ENCODE assay signal across 5 fruit fly cellular contexts in the genomic region with DNA sequence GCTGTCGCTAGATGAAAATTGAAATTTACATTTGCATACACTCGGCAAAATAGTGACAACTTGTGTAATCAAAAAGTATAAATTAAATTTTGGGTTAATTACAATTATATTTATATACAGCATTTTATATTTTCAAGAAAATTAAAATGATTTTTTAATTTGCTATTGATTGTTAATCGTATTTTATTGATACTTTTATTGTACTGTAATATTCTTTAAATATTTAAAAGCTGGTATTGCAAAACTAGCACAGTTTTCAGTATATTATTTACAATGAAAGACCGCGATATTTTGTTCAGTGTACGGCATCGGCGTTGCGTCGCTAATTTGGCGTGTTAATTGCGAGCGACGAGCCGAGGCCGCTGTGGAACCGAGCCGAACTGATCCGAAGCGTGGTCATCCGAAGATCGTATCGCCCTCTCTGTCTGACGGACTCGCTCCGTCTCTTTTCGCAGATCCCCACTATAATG.
TF ChIP-seq lines count a peak whose summit lies in the region.

No protein-coding gene starts in this region.

- TF ChIP-seq CTCF in whole organism, embryonic (GFP tag; optimal IDR thresholded peaks at IDR 0.05; lab: Kevin White, UChicago): peak; percentile 55

TF ChIP-seq in whole organism, adult, 20 proteins besides CTCF, POLR2A, EP300 and RAD21 (continues in another document):
- TF ChIP-seq CG33017 (tag; optimal IDR thresholded peaks at IDR 0.05; lab: Kevin White, UChicago) (peak; percentile 85), bab1 (GFP tag; optimal IDR thresholded peaks at IDR 0.05; lab: Kevin White, UChicago) (peak; percentile 80), CG12768 (GFP tag; optimal IDR thresholded peaks at IDR 0.05; lab: Kevin White, UChicago) (peak; percentile 28), ovo (GFP tag; optimal IDR thresholded peaks at IDR 0.05; lab: Kevin White, UChicago) (peak; percentile 8), CG11617 (GFP tag; optimal IDR thresholded peaks at IDR 0.05; lab: Kevin White, UChicago) (peak; percentile 65), CG14711 (tag; optimal IDR thresholded peaks at IDR 0.05; lab: Kevin White, UChicago) (peak; percentile 75), CG5204 (GFP tag; optimal IDR thresholded peaks at IDR 0.05; lab: Kevin White, UChicago) (peak; percentile 3), Mnt (GFP tag; optimal IDR thresholded peaks at IDR 0.05; lab: Kevin White, UChicago) (no peak), pad (GFP tag; optimal IDR thresholded peaks at IDR 0.05; lab: Kevin White, UChicago) (peak; percentile 45), cnc (optimal IDR thresholded peaks at IDR 0.05; lab: Kevin White, UChicago) (no peak), CG1620 (GFP tag; optimal IDR thresholded peaks at IDR 0.05; lab: Kevin White, UChicago) (no peak), toe (GFP tag; optimal IDR thresholded peaks at IDR 0.05; lab: Kevin White, UChicago) (no peak), CG7045 (GFP tag; optimal IDR thresholded peaks at IDR 0.05; lab: Kevin White, UChicago) (peak; percentile 63), cic (GFP tag; optimal IDR thresholded peaks at IDR 0.05; lab: Kevin White, UChicago) (no peak), Hr96 (GFP tag; optimal IDR thresholded peaks at IDR 0.05; lab: Kevin White, UChicago) (no peak), tj (GFP tag; optimal IDR thresholded peaks at IDR 0.05; lab: Kevin White, UChicago) (peak; percentile 54), kay (GFP tag; lab: Kevin White, UChicago; ENCODE audit: borderline replicate concordance) (no peak)

TF ChIP-seq in whole organism, embryonic, 481 proteins besides CTCF, POLR2A, EP300 and RAD21 (continues in another document):
- TF ChIP-seq Neu2 (GFP tag; optimal IDR thresholded peaks at IDR 0.05; lab: Kevin White, UChicago; ENCODE audit: borderline replicate concordance) (no peak), rib (GFP tag; IDR thresholded peaks at IDR 0.05; lab: Robert Waterston, UW) (peak; percentile 92), D19B (GFP tag; optimal IDR thresholded peaks at IDR 0.05; lab: Kevin White, UChicago) (peak; percentile 91), Hr3 (GFP tag; optimal IDR thresholded peaks at IDR 0.05; lab: Kevin White, UChicago) (peak; percentile 96), Opbp (GFP tag; IDR thresholded peaks at IDR 0.05; lab: Robert Waterston, UW; ENCODE audit: partially characterized antibody) (no peak), ac (GFP tag; optimal IDR thresholded peaks at IDR 0.05; lab: Kevin White, UChicago) (peak; percentile 20), CG10959 (GFP tag; IDR thresholded peaks at IDR 0.05; lab: Robert Waterston, UW) (peak; percentile 49; the same call in 1 of the 2 replicates), CG6813 (GFP tag; optimal IDR thresholded peaks at IDR 0.05; lab: Kevin White, UChicago) (peak; percentile 93), Gsc (GFP tag; IDR thresholded peaks at IDR 0.05; lab: Robert Waterston, UW) (peak; percentile 64; the same call in 1 of the 2 replicates), chinmo (GFP tag; IDR thresholded peaks at IDR 0.05; lab: Robert Waterston, UW; ENCODE audit: partially characterized antibody) (no peak), CG4360 (GFP tag; IDR thresholded peaks at IDR 0.05; lab: Robert Waterston, UW) (peak; percentile 56), CG12744 (GFP tag; optimal IDR thresholded peaks at IDR 0.05; lab: Kevin White, UChicago) (peak; percentile 74), corto (GFP tag; optimal IDR thresholded peaks at IDR 0.05; lab: Kevin White, UChicago) (peak; percentile 24), CG18262 (tag; optimal IDR thresholded peaks at IDR 0.05; lab: Kevin White, UChicago) (peak; percentile 97), CoRest (tag; optimal IDR thresholded peaks at IDR 0.05; lab: Kevin White, UChicago) (peak; percentile 99), CG17829 (tag; optimal IDR thresholded peaks at IDR 0.05; lab: Kevin White, UChicago) (peak; percentile 97)

TF ChIP-seq in whole organism, prepupa, 60 proteins besides CTCF, POLR2A, EP300 and RAD21 (continues in another document):
- TF ChIP-seq acj6 (GFP tag; optimal IDR thresholded peaks at IDR 0.05; lab: Kevin White, UChicago): peak; percentile 82
- TF ChIP-seq CG15336 (GFP tag; IDR thresholded peaks at IDR 0.05; lab: Robert Waterston, UW): peak; percentile 96
- TF ChIP-seq CG11762 (GFP tag; optimal IDR thresholded peaks at IDR 0.05; lab: Kevin White, UChicago; ENCODE audit: insufficient read depth): peak; percentile 77
- TF ChIP-seq Ets96B (tag; optimal IDR thresholded peaks at IDR 0.05; lab: Kevin White, UChicago): peak; percentile 85
- peak; percentile 89 for TF ChIP-seq svp (GFP tag; lab: Kevin White, UChicago)
- TF ChIP-seq Blimp-1 (GFP tag; optimal IDR thresholded peaks at IDR 0.05; lab: Kevin White, UChicago): peak; percentile 38
- peak; percentile 91 for TF ChIP-seq net (GFP tag; optimal IDR thresholded peaks at IDR 0.05; lab: Kevin White, UChicago)
- peak; percentile 73 for TF ChIP-seq cyc (GFP tag; optimal IDR thresholded peaks at IDR 0.05; lab: Kevin White, UChicago)
- TF ChIP-seq CG6276 (GFP tag; optimal IDR thresholded peaks at IDR 0.05; lab: Kevin White, UChicago): peak; percentile 93
- peak; percentile 88 for TF ChIP-seq CG34406 (GFP tag; optimal IDR thresholded peaks at IDR 0.05; lab: Kevin White, UChicago)
- TF ChIP-seq CG6808 (GFP tag; optimal IDR thresholded peaks at IDR 0.05; lab: Kevin White, UChicago): peak; percentile 80
- peak; percentile 88 for TF ChIP-seq CG3032 (tag; optimal IDR thresholded peaks at IDR 0.05; lab: Kevin White, UChicago)
- peak; percentile 66 for TF ChIP-seq CG16779 (tag; optimal IDR thresholded peaks at IDR 0.05; lab: Kevin White, UChicago)
- TF ChIP-seq Gug (GFP tag; IDR thresholded peaks at IDR 0.05; lab: Robert Waterston, UW): peak; percentile 91
- TF ChIP-seq pdm3 (GFP tag; optimal IDR thresholded peaks at IDR 0.05; lab: Kevin White, UChicago): peak; percentile 82
- TF ChIP-seq spab (GFP tag; optimal IDR thresholded peaks at IDR 0.05; lab: Kevin White, UChicago): peak; percentile 83
- peak; percentile 83 for TF ChIP-seq dsx (GFP tag; optimal IDR thresholded peaks at IDR 0.05; lab: Kevin White, UChicago; ENCODE audit: poor library complexity, severe bottlenecking)
- TF ChIP-seq CG8632 (GFP tag; optimal IDR thresholded peaks at IDR 0.05; lab: Kevin White, UChicago): peak; percentile 83

TF ChIP-seq in whole organism, pupa, 21 proteins besides CTCF, POLR2A, EP300 and RAD21 (continues in another document):
- TF ChIP-seq gl (tag; optimal IDR thresholded peaks at IDR 0.05; lab: Kevin White, UChicago) (peak; percentile 64), CG14655 (GFP tag; optimal IDR thresholded peaks at IDR 0.05; lab: Kevin White, UChicago) (peak; percentile 91), Ets98B (GFP tag; IDR thresholded peaks at IDR 0.05; lab: Robert Waterston, UW) (peak; percentile 81), CG10348 (GFP tag; IDR thresholded peaks at IDR 0.05; lab: Robert Waterston, UW) (peak; percentile 79; the same call in 1 of the 2 replicates), CG13204 (GFP tag; optimal IDR thresholded peaks at IDR 0.05; lab: Kevin White, UChicago) (peak; percentile 67), CG8301 (tag; optimal IDR thresholded peaks at IDR 0.05; lab: Kevin White, UChicago) (peak; percentile 92), fd96Ca (GFP tag; IDR thresholded peaks at IDR 0.05; lab: Robert Waterston, UW) (peak; percentile 79), CG32121 (GFP tag; IDR thresholded peaks at IDR 0.05; lab: Robert Waterston, UW) (peak; percentile 95), CG4496 (GFP tag; IDR thresholded peaks at IDR 0.05; lab: Robert Waterston, UW) (peak; percentile 93), CG8159 (tag; optimal IDR thresholded peaks at IDR 0.05; lab: Kevin White, UChicago) (peak; percentile 91), Pif1A (GFP tag; optimal IDR thresholded peaks at IDR 0.05; lab: Kevin White, UChicago) (peak; percentile 75), CG17806 (tag; optimal IDR thresholded peaks at IDR 0.05; lab: Kevin White, UChicago) (peak; percentile 88), D1 (tag; optimal IDR thresholded peaks at IDR 0.05; lab: Kevin White, UChicago) (peak; percentile 96), CG15710 (tag; optimal IDR thresholded peaks at IDR 0.05; lab: Kevin White, UChicago) (peak; percentile 87), EcR (GFP tag; optimal IDR thresholded peaks at IDR 0.05; lab: Kevin White, UChicago) (peak; percentile 23), CG9948 (tag; optimal IDR thresholded peaks at IDR 0.05; lab: Kevin White, UChicago) (peak; percentile 88), CG12605 (GFP tag; IDR thresholded peaks at IDR 0.05; lab: Robert Waterston, UW) (peak; percentile 88), Snoo (tag; optimal IDR thresholded peaks at IDR 0.05; lab: Kevin White, UChicago) (peak; percentile 77), CG34367 (tag; optimal IDR thresholded peaks at IDR 0.05; lab: Kevin White, UChicago) (peak; percentile 83)

TF ChIP-seq in whole organism, wandering third instar larva, 38 proteins besides CTCF, POLR2A, EP300 and RAD21 (continues in another document):
- no peak for TF ChIP-seq Dfd (GFP tag; optimal IDR thresholded peaks at IDR 0.05; lab: Kevin White, UChicago)
- TF ChIP-seq Myc (optimal IDR thresholded peaks at IDR 0.05; lab: Kevin White, UChicago): no peak
- TF ChIP-seq N (GFP tag; optimal IDR thresholded peaks at IDR 0.05; lab: Kevin White, UChicago): no peak
- peak; percentile 5 for TF ChIP-seq CG9705 (GFP tag; optimal IDR thresholded peaks at IDR 0.05; lab: Kevin White, UChicago)
- TF ChIP-seq br (GFP tag; optimal IDR thresholded peaks at IDR 0.05; lab: Kevin White, UChicago): peak; percentile 67
- TF ChIP-seq usp (GFP tag; optimal IDR thresholded peaks at IDR 0.05; lab: Kevin White, UChicago): no peak
- no peak for TF ChIP-seq Hr78 (GFP tag; optimal IDR thresholded peaks at IDR 0.05; lab: Kevin White, UChicago)
- peak; percentile 79 for TF ChIP-seq dmrt93B (GFP tag; optimal IDR thresholded peaks at IDR 0.05; lab: Kevin White, UChicago)
- TF ChIP-seq OdsH (GFP tag; optimal IDR thresholded peaks at IDR 0.05; lab: Kevin White, UChicago): peak; percentile 85
- TF ChIP-seq Hr83 (GFP tag; optimal IDR thresholded peaks at IDR 0.05; lab: Kevin White, UChicago; ENCODE audit: poor library complexity, severe bottlenecking): no peak
- peak; percentile 39 for TF ChIP-seq Jra (GFP tag; optimal IDR thresholded peaks at IDR 0.05; lab: Kevin White, UChicago)
- TF ChIP-seq ey (GFP tag; optimal IDR thresholded peaks at IDR 0.05; lab: Kevin White, UChicago): peak; percentile 62
- peak; percentile 23 for TF ChIP-seq woc (GFP tag; optimal IDR thresholded peaks at IDR 0.05; lab: Kevin White, UChicago)
- TF ChIP-seq sv (GFP tag; optimal IDR thresholded peaks at IDR 0.05; lab: Kevin White, UChicago): peak; percentile 91
- peak; percentile 85 for TF ChIP-seq Sp1 (GFP tag; optimal IDR thresholded peaks at IDR 0.05; lab: Kevin White, UChicago)
- peak; percentile 18 for TF ChIP-seq GATAd (GFP tag; optimal IDR thresholded peaks at IDR 0.05; lab: Kevin White, UChicago)
- no peak for TF ChIP-seq jim (GFP tag; optimal IDR thresholded peaks at IDR 0.05; lab: Kevin White, UChicago)
- TF ChIP-seq CrebA (GFP tag; optimal IDR thresholded peaks at IDR 0.05; lab: Kevin White, UChicago; ENCODE audit: borderline replicate concordance): no peak
- peak; percentile 71 for TF ChIP-seq fru (GFP tag; optimal IDR thresholded peaks at IDR 0.05; lab: Kevin White, UChicago)
- peak; percentile 86 for TF ChIP-seq HLH106 (tag; optimal IDR thresholded peaks at IDR 0.05; lab: Kevin White, UChicago)
- peak in 1 of 2 experiments; percentile 90 for TF ChIP-seq foxo (GFP tag; optimal IDR thresholded peaks at IDR 0.05; lab: Kevin White, UChicago)
